Worm (Caenorhabditis elegans) whole organism, mixed stage, embryonic: ENCODE data around the gene Y38F2AL.12.

Experiments used
- M03D4.4 ChIP-seq: sonication (generic microtip); optimal IDR thresholded peaks from 2 replicates; lab custom pipeline; 2017; ENCODE audit warnings: mild to moderate bottlenecking, missing genetic modification characterization, missing compliant biosample characterization
- bed-3 ChIP-seq: fragments of 200-800 bp; sonication (Bioruptor generic); optimal IDR thresholded peaks from 3 replicates; lab custom pipeline; 2018; ENCODE audit warnings: mild to moderate bottlenecking, missing genetic modification characterization, moderate library complexity, missing compliant biosample characterization
- blmp-1 ChIP-seq: fragments of 150-350 bp; optimal IDR thresholded peaks from 2 replicates; lab custom pipeline; 2014; ENCODE audit warnings: missing biosample characterization, missing genetic modification characterization
- ceh-39 ChIP-seq: fragments of 150-350 bp; optimal IDR thresholded peaks from 2 replicates; lab custom pipeline; 2014; ENCODE audit warnings: missing biosample characterization, missing genetic modification characterization
- ceh-83 ChIP-seq: fragments of 200-800 bp; sonication (Bioruptor generic); optimal IDR thresholded peaks from 2 replicates; lab custom pipeline; 2018; ENCODE audit warnings: mild to moderate bottlenecking, missing genetic modification characterization, missing compliant biosample characterization
- ces-1 ChIP-seq: fragments of 150-350 bp; optimal IDR thresholded peaks from 2 replicates; lab custom pipeline; 2014; ENCODE audit warnings: missing biosample characterization, missing genetic modification reagents, missing genetic modification characterization
- cnd-1 ChIP-seq: fragments of 200-800 bp; sonication (Bioruptor generic); optimal IDR thresholded peaks from 2 replicates; lab custom pipeline; 2018; ENCODE audit warnings: mild to moderate bottlenecking, missing genetic modification characterization, missing compliant biosample characterization
- drap-1 ChIP-seq: fragments of 200-800 bp; sonication (Bioruptor generic); optimal IDR thresholded peaks from 3 replicates; lab custom pipeline; 2018; ENCODE audit warnings: mild to moderate bottlenecking, missing genetic modification characterization, missing compliant biosample characterization
- elt-1 ChIP-seq: sonication (generic microtip); optimal IDR thresholded peaks from 2 replicates; lab custom pipeline; 2017; ENCODE audit warnings: missing genetic modification characterization, mild to moderate bottlenecking, missing compliant biosample characterization, antibody characterized with exemption, moderate library complexity, borderline replicate concordance; ENCODE audit not compliant: insufficient read depth
- elt-3 ChIP-seq: fragments of 150-350 bp; optimal IDR thresholded peaks from 2 replicates; lab custom pipeline; 2014; ENCODE audit warnings: missing biosample characterization, missing genetic modification characterization
- flh-1 ChIP-seq: fragments of 200-800 bp; sonication (Bioruptor generic); optimal IDR thresholded peaks from 2 replicates; lab custom pipeline; 2018; ENCODE audit warnings: mild to moderate bottlenecking, missing genetic modification characterization, moderate library complexity, missing compliant biosample characterization
- ham-2 ChIP-seq: fragments of 200-800 bp; sonication (Bioruptor generic); optimal IDR thresholded peaks from 2 replicates; lab custom pipeline; 2018; ENCODE audit warnings: mild to moderate bottlenecking, missing genetic modification characterization, missing compliant biosample characterization
- hlh-1 ChIP-seq: fragments of 150-350 bp; optimal IDR thresholded peaks from 2 replicates; lab custom pipeline; 2014; ENCODE audit warnings: missing biosample characterization, missing genetic modification reagents, missing genetic modification characterization
- lin-13 ChIP-seq: fragments of 150-350 bp; optimal IDR thresholded peaks from 2 replicates; lab custom pipeline; 2014; ENCODE audit warnings: missing biosample characterization, missing genetic modification characterization
- lin-32 ChIP-seq: fragments of 200-800 bp; sonication (Bioruptor generic); optimal IDR thresholded peaks from 2 replicates; lab custom pipeline; 2018; ENCODE audit warnings: mild to moderate bottlenecking, missing genetic modification characterization, missing compliant biosample characterization
- lsy-2 ChIP-seq: fragments of 150-350 bp; optimal IDR thresholded peaks from 2 replicates; lab custom pipeline; 2014; ENCODE audit warnings: missing biosample characterization, missing genetic modification characterization
- mab-5 ChIP-seq: fragments of 150-350 bp; optimal IDR thresholded peaks from 2 replicates; lab custom pipeline; 2014; ENCODE audit warnings: missing biosample characterization, missing genetic modification characterization
- mep-1 ChIP-seq: fragments of 150-350 bp; optimal IDR thresholded peaks from 2 replicates; lab custom pipeline; 2017; ENCODE audit warnings: missing biosample characterization, missing genetic modification reagents, missing genetic modification characterization, inconsistent platforms
- mls-2 ChIP-seq: sonication (generic microtip); optimal IDR thresholded peaks from 2 replicates; lab custom pipeline; 2016; ENCODE audit warnings: mild to moderate bottlenecking, missing genetic modification characterization, moderate library complexity, missing compliant biosample characterization
- nhr-12 ChIP-seq: fragments of 150-350 bp; optimal IDR thresholded peaks from 2 replicates; lab custom pipeline; 2014; ENCODE audit warnings: missing biosample characterization, missing genetic modification characterization
- nhr-2 ChIP-seq: fragments of 150-350 bp; optimal IDR thresholded peaks from 2 replicates; lab custom pipeline; 2014; ENCODE audit warnings: missing biosample characterization, missing genetic modification characterization
- nhr-28 ChIP-seq: fragments of 150-350 bp; optimal IDR thresholded peaks from 2 replicates; lab custom pipeline; 2014; ENCODE audit warnings: missing biosample characterization, missing genetic modification characterization
- nhr-76 ChIP-seq: sonication (generic microtip); optimal IDR thresholded peaks from 2 replicates; lab custom pipeline; 2017; ENCODE audit warnings: missing biosample characterization, missing genetic modification characterization
- pha-4 ChIP-seq: fragments of 150-350 bp; optimal IDR thresholded peaks from 2 replicates; lab custom pipeline; 2018; ENCODE audit warnings: missing biosample characterization, missing genetic modification reagents, missing genetic modification characterization
- sem-2 ChIP-seq: fragments of 200-800 bp; sonication (Bioruptor generic); optimal IDR thresholded peaks from 2 replicates; lab custom pipeline; 2018; ENCODE audit warnings: mild to moderate bottlenecking, missing genetic modification characterization, missing compliant biosample characterization
- snpc-4 ChIP-seq: fragments of 150-350 bp; optimal IDR thresholded peaks from 2 replicates; lab custom pipeline; 2014; ENCODE audit warnings: missing biosample characterization, missing genetic modification characterization
- sptf-1 ChIP-seq: sonication (generic microtip); optimal IDR thresholded peaks from 2 replicates; lab custom pipeline; 2017; ENCODE audit warnings: mild to moderate bottlenecking, missing genetic modification characterization, moderate library complexity, missing compliant biosample characterization
- tbx-8 ChIP-seq: fragments of 200-800 bp; sonication (Bioruptor generic); optimal IDR thresholded peaks from 2 replicates; lab custom pipeline; 2018; ENCODE audit warnings: mild to moderate bottlenecking, missing genetic modification characterization, moderate library complexity, missing compliant biosample characterization
- unc-120 ChIP-seq: sonication (generic microtip); optimal IDR thresholded peaks from 2 replicates; lab custom pipeline; 2017; ENCODE audit warnings: missing genetic modification characterization, missing compliant biosample characterization; ENCODE audit not compliant: poor library complexity, severe bottlenecking
- unc-39 ChIP-seq: fragments of 150-350 bp; optimal IDR thresholded peaks from 2 replicates; lab custom pipeline; 2014; ENCODE audit warnings: missing biosample characterization, missing genetic modification characterization
- unc-62 ChIP-seq: fragments of 150-350 bp; optimal IDR thresholded peaks from 2 replicates; lab custom pipeline; 2014; ENCODE audit warnings: missing biosample characterization, missing genetic modification reagents, missing genetic modification characterization
- zip-8 ChIP-seq: fragments of 150-350 bp; optimal IDR thresholded peaks from 2 replicates; lab custom pipeline; 2014; ENCODE audit warnings: missing biosample characterization, missing genetic modification characterization
- ztf-11 ChIP-seq: fragments of 150-350 bp; optimal IDR thresholded peaks from 2 replicates; lab custom pipeline; 2014; ENCODE audit warnings: missing biosample characterization, missing genetic modification characterization

Y38F2AL.12 gene

ce11 chrIV:2292119-2292518 lies 24.3 kb upstream of the Y38F2AL.12 start:
- TF ChIP-seq unc-62 (GFP tag; lab: Kevin White, UChicago) (peak; percentile 75), elt-3 (tag; lab: Kevin White, UChicago) (no peak), blmp-1 (no peak), nhr-2 (tag; lab: Kevin White, UChicago) (peak; percentile 56), hlh-1 (tag; lab: Kevin White, UChicago) (peak; percentile 11), sem-2 (GFP tag; lab: Kevin White, UChicago) (no peak), ceh-39 (tag; lab: Kevin White, UChicago) (no peak), ham-2 (GFP tag; lab: Kevin White, UChicago) (no peak)

DNA sequence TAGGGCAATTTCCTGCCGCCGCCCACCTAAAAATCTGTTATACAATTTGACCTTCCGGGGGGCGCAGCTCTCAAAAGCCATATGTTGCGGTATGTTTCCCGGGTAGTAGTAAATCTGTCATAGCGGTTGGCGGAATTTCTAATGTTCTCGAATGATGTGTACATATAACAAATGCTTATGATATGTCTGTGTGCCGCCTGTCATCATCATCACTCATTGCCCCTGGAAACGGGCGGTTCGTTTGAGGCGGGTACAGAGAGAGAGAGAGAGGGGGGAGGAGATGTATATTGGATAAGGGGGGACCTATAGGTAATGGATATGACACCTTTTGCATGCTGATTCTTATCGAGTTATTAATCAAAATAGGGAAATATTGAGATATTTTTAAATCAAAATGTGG lies 19.7 kb upstream of the Y38F2AL.12 start:
- TF ChIP-seq lin-32 (no peak), cnd-1 (no peak), hlh-1 (tag; lab: Kevin White, UChicago) (peak; percentile 1), nhr-2 (tag; lab: Kevin White, UChicago) (peak; percentile 39), unc-39 (no peak), ceh-83 (no peak), ham-2 (GFP tag; lab: Kevin White, UChicago) (no peak), elt-1 (tag; lab: Kevin White, UChicago) (peak; percentile 66), flh-1 (no peak), nhr-28 (tag; lab: Kevin White, UChicago) (no peak), unc-62 (GFP tag; lab: Kevin White, UChicago) (peak; percentile 79), bed-3 (GFP tag; lab: Kevin White, UChicago) (no peak), nhr-76 (no peak), unc-120 (tag; lab: Kevin White, UChicago) (no peak), pha-4 (tag; lab: Kevin White, UChicago) (no peak), elt-3 (tag; lab: Kevin White, UChicago) (no peak)
- TF ChIP-seq, all 35 proteins: peak for 4

- TF ChIP-seq pha-4 (tag; lab: Kevin White, UChicago) (no peak), unc-39 (no peak), ces-1 (GFP tag; lab: Kevin White, UChicago) (no peak), sptf-1 (tag; lab: Kevin White, UChicago) (no peak), nhr-76 (no peak), snpc-4 (tag; lab: Kevin White, UChicago) (no peak), ceh-39 (tag; lab: Kevin White, UChicago) (no peak), nhr-2 (tag; lab: Kevin White, UChicago) (no peak), ztf-11 (no peak), lsy-2 (tag; lab: Kevin White, UChicago) (no peak), M03D4.4 (no peak), mab-5 (tag; lab: Kevin White, UChicago) (no peak), elt-1 (tag; lab: Kevin White, UChicago) (no peak), mls-2 (no peak), nhr-12 (no peak)
These were observed 18.0 kb upstream of the Y38F2AL.12 start for ce11 chrIV:2298388-2298787.

ce11 chrIV:2300186-2300585 lies 16.2 kb upstream of the Y38F2AL.12 start, which contains the start of gene lin-1:
Gene lin-1, minus strand, starts transcription at chrIV:2300286.
- TF ChIP-seq lin-32 = no peak
- TF ChIP-seq nhr-76 = no peak
- no peak for TF ChIP-seq cnd-1
- TF ChIP-seq ztf-11 = no peak
- TF ChIP-seq nhr-12 = no peak
- TF ChIP-seq ceh-83 = no peak
- no peak for TF ChIP-seq unc-120 (tag; lab: Kevin White, UChicago)
- TF ChIP-seq pha-4 (tag; lab: Kevin White, UChicago) = no peak
- TF ChIP-seq mab-5 (tag; lab: Kevin White, UChicago) = no peak
- no peak for TF ChIP-seq bed-3 (GFP tag; lab: Kevin White, UChicago)
- TF ChIP-seq lin-13 (tag; lab: Kevin White, UChicago) = no peak
- no peak for TF ChIP-seq nhr-28 (tag; lab: Kevin White, UChicago)
- TF ChIP-seq mep-1 (tag; lab: Kevin White, UChicago) = no peak

DNA sequence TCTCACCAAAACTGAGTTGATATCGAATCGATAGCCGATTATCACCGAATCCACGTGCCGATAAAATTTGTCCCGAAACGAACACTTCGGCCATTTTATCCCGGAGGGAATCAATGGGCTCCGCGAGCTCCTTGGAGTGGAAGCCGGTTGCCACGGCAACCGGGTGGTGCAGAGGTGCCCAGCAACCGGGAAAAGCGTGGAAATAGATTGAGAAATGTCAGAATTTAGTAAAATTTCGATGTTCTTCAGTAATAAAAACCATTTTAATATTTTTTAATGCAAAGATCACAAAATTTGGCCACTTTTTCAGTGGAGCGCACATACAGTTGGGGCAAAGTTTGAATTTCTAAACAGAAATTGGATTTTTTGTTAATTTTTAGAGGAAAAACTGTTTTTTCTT lies 9.9 kb upstream of the Y38F2AL.12 start, which contains the start of gene mksr-2:
TSS of gene mksr-2 (minus strand) at position 101 of the 400 bp plus-strand sequence.
- TF ChIP-seq pha-4 (tag; lab: Kevin White, UChicago) (no peak), drap-1 (GFP tag; lab: Kevin White, UChicago) (no peak), tbx-8 (no peak), mab-5 (tag; lab: Kevin White, UChicago) (no peak), zip-8 (tag; lab: Kevin White, UChicago) (no peak)
- TF ChIP-seq, all 35 proteins: peak for 0
